Fruit fly (Drosophila melanogaster): Measurements from ENCODE around the gene AOX2.

The AOX2 gene

DNA sequence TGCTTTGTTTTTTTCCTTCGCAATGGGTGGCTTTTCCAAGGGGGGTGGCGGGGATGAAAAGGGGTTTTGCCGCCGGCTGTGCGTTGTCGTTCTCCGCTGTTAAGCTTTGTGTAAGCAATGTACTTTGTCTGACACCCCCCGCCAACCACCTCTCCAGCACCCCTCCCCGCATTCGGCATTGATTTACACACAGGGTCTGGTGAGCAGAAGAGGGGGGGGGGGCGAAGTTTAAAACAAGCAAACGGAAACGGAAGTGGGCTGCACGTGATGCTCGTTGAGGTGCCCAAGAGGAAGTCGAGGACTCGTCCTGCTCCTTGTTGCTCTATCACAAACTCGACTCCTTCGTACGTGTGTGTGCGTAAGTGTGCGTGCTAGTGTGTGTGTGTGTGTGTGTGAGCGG is 25.1 kb downstream of the AOX2 start:
- TF ChIP-seq CG10631 (GFP tag; optimal IDR thresholded peaks at IDR 0.05): no peak

DNA sequence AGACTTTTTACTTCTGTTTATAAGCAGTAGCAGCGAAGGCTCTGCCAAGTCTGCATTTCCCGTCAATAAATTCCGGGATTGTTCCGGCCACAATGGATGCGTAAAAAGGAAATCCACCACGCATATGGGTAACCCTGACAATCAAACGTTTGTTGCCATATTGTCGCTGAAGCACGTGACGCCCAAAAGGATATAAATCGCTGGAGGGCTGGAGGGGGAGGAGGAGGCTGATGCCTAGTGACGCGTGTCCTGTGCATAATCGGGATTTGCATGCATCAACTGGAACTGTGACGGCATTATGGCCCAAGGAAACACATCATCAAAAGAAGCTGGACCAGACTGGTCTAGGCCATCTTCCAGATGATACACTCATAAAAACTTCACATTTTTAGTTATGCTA is 29.0 kb downstream of the AOX2 start:
- TF ChIP-seq spab (GFP tag; optimal IDR thresholded peaks at IDR 0.05) (no peak), CG8119 (GFP tag; IDR thresholded peaks at IDR 0.05) (no peak), CG3032 (tag; optimal IDR thresholded peaks at IDR 0.05) (no peak), CG11902 (GFP tag; optimal IDR thresholded peaks at IDR 0.05) (no peak), Ets96B (tag; optimal IDR thresholded peaks at IDR 0.05) (no peak), net (GFP tag; optimal IDR thresholded peaks at IDR 0.05) (no peak), Eip78C (GFP tag) (no peak), esn (GFP tag; optimal IDR thresholded peaks at IDR 0.05) (no peak), svp (GFP tag) (no peak), Eip93F (GFP tag; optimal IDR thresholded peaks at IDR 0.05) (no peak), Lpt (GFP tag; optimal IDR thresholded peaks at IDR 0.05) (no peak), CG6792 (GFP tag; optimal IDR thresholded peaks at IDR 0.05) (no peak), CG16779 (tag; optimal IDR thresholded peaks at IDR 0.05) (no peak), Met (GFP tag; optimal IDR thresholded peaks at IDR 0.05) (no peak), CG4318 (GFP tag; optimal IDR thresholded peaks at IDR 0.05) (no peak)

DNA sequence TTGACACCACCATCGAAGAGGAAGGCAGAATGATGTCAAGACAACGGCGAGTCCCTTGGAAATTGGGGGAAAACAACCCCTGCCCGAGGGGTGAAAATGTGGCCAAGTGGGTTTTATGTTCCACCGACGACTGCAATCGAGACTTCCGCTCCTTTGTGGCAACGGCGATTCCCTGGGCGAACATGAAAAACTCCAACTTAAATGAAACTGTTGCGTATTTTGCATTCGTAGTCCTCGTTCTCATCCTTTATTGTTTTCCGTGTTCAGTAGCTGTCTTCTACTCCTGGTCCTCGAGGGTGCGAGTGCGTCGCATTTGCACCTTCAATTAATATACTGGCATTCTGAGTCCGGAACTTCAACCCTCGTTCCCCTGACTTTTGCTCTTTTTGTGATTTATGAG is 30.0 kb downstream of the AOX2 start:
- TF ChIP-seq CG16779 (tag; optimal IDR thresholded peaks at IDR 0.05) (no peak), CG3032 (tag; optimal IDR thresholded peaks at IDR 0.05) (no peak), Hr4 (GFP tag; optimal IDR thresholded peaks at IDR 0.05) (no peak), CG3919 (GFP tag; optimal IDR thresholded peaks at IDR 0.05) (no peak), esn (GFP tag; optimal IDR thresholded peaks at IDR 0.05) (no peak)

DNA sequence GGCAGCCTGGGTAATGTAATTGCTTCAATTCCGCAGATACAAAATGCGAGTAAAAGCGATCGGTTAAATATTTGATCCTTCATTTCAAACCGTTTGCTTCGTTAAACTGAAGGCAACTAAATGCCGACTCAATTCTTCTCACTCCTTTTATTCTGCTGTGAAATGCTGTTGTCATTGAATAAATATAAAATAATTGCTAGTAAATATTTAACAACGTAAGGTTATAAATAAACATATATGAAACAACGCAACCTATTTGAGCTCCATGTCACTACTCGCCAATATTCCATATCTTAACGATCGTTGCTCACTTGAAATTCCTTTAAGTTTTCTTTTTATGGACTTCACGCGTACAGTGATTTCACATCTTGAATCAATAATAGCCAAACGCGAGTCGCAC is 32.4 kb downstream of the AOX2 start, which contains the start of gene CG44013:
CG44013 (minus strand) TSS at position 101 of the 400 bp plus-strand sequence.
- TF ChIP-seq CG31627 (GFP tag; optimal IDR thresholded peaks at IDR 0.05) (no peak), CG10669 (GFP tag; optimal IDR thresholded peaks at IDR 0.05) (no peak), Eip78C (GFP tag) (peak; percentile 16), CG10631 (GFP tag; optimal IDR thresholded peaks at IDR 0.05) (no peak), Blimp-1 (GFP tag; optimal IDR thresholded peaks at IDR 0.05) (no peak), Ets96B (tag; optimal IDR thresholded peaks at IDR 0.05) (no peak), svp (GFP tag) (peak; percentile 16), CG8119 (GFP tag; IDR thresholded peaks at IDR 0.05) (no peak), ss (GFP tag; optimal IDR thresholded peaks at IDR 0.05) (no peak)

DNA sequence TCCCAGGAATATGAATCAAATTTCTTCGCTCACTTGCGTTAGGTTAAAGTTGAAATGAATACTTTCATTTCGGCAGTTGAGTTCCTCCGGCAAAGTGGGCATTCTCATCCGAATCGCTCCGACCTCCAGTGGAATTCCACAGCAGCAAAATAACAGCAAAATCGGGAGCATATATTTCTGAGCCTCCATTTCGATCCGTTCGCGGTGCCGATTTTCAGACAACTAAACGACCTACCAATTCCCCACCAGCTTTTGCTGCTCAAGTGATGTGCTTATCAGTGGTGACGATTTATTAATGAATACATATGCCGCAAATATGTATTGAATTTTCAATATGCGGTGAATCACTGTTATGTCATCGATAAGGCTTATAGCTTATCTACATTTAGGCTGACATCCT is 33.6 kb downstream of the AOX2 start, which contains the start of gene CG44014:
CG44014 (minus strand) TSS at position 256 of the 400 bp plus-strand sequence.
- TF ChIP-seq cyc (GFP tag; optimal IDR thresholded peaks at IDR 0.05): no peak
- TF ChIP-seq CG6808 (GFP tag; optimal IDR thresholded peaks at IDR 0.05): no peak
- no peak for TF ChIP-seq CG3919 (GFP tag; optimal IDR thresholded peaks at IDR 0.05)
- TF ChIP-seq acj6 (GFP tag; optimal IDR thresholded peaks at IDR 0.05): no peak
- TF ChIP-seq Eip78C (GFP tag): peak; percentile 12
- TF ChIP-seq Sox15 (GFP tag; optimal IDR thresholded peaks at IDR 0.05): no peak
- TF ChIP-seq Ets96B (tag; optimal IDR thresholded peaks at IDR 0.05): no peak
- no peak for TF ChIP-seq Ets21C (GFP tag; optimal IDR thresholded peaks at IDR 0.05)
- no peak for TF ChIP-seq CG6276 (GFP tag; optimal IDR thresholded peaks at IDR 0.05)
- TF ChIP-seq CG6163 (GFP tag; IDR thresholded peaks at IDR 0.05): no peak
- no peak for TF ChIP-seq pdm3 (GFP tag; optimal IDR thresholded peaks at IDR 0.05)
- TF ChIP-seq eg (GFP tag; IDR thresholded peaks at IDR 0.05): no peak
- no peak for TF ChIP-seq salr (GFP tag; optimal IDR thresholded peaks at IDR 0.05)
- no peak for TF ChIP-seq Hr4 (GFP tag; optimal IDR thresholded peaks at IDR 0.05)
- TF ChIP-seq svp (GFP tag): peak; percentile 91
- no peak for TF ChIP-seq net (GFP tag; optimal IDR thresholded peaks at IDR 0.05)
- TF ChIP-seq lz (GFP tag; optimal IDR thresholded peaks at IDR 0.05): no peak
- TF ChIP-seq CG34406 (GFP tag; optimal IDR thresholded peaks at IDR 0.05): no peak
- no peak for TF ChIP-seq Gug (GFP tag; IDR thresholded peaks at IDR 0.05)
- no peak for TF ChIP-seq Sox14 (GFP tag; optimal IDR thresholded peaks at IDR 0.05)
- TF ChIP-seq vri (GFP tag; optimal IDR thresholded peaks at IDR 0.05): peak; percentile 86

All from whole organism, prepupa.